Worm (Caenorhabditis elegans) whole organism, L1 larva: ENCODE measurements around the gene col-154.

Source experiments
- ama-1 ChIP-seq: fragments of 150-350 bp; optimal IDR thresholded peaks from 2 replicates; lab custom pipeline; 2014
- dpl-1 ChIP-seq, 3 experiments: fragments of 150-350 bp in 2 of 3; sonication (generic microtip) in 1 of 3; optimal IDR thresholded peaks; 2 replicates each; lab custom pipeline; 2014 to 2017; ENCODE audit warnings: missing biosample characterization in 3 of 3, missing genetic modification characterization in 3 of 3, missing genetic modification reagents in 3 of 3
- elt-2 ChIP-seq: sonication (generic microtip); optimal IDR thresholded peaks from 2 replicates; lab custom pipeline; 2016; ENCODE audit warnings: missing genetic modification characterization, mild to moderate bottlenecking, inconsistent platforms, missing compliant biosample characterization, missing genetic modification reagents
- hlh-17 ChIP-seq: fragments of 200-800 bp; sonication (Bioruptor generic); optimal IDR thresholded peaks from 2 replicates; lab custom pipeline; 2018; ENCODE audit warnings: missing genetic modification characterization, mild to moderate bottlenecking, missing compliant biosample characterization, moderate library complexity, borderline replicate concordance
- lin-35 ChIP-seq, 2 experiments: fragments of 150-350 bp; optimal IDR thresholded peaks; 2 replicates each; lab custom pipeline; 2014; ENCODE audit warnings: missing biosample characterization in 2 of 2, missing genetic modification characterization in 2 of 2, missing genetic modification reagents in 2 of 2
- lsy-2 ChIP-seq, 2 experiments: fragments of 150-350 bp; optimal IDR thresholded peaks; 2 replicates each; lab custom pipeline; 2014; ENCODE audit warnings: missing biosample characterization in 2 of 2, missing genetic modification characterization in 2 of 2
- nhr-11 ChIP-seq: fragments of 150-350 bp; optimal IDR thresholded peaks from 2 replicates; lab custom pipeline; 2014; ENCODE audit warnings: missing biosample characterization, missing genetic modification characterization
- nhr-19 ChIP-seq: fragments of 200-800 bp; sonication (Bioruptor generic); conservative IDR thresholded peaks from 2 replicates; pipeline ENCODE4 v1.3.6; 2022; ENCODE audit warnings: missing genetic modification characterization, missing compliant biosample characterization
- nhr-90 ChIP-seq: sonication (generic microtip); optimal IDR thresholded peaks from 2 replicates; lab custom pipeline; 2016; ENCODE audit warnings: mild to moderate bottlenecking, missing genetic modification characterization, missing compliant biosample characterization; ENCODE audit not compliant: poor library complexity
- snpc-4 ChIP-seq: fragments of 150-350 bp; optimal IDR thresholded peaks from 2 replicates; lab custom pipeline; 2014; ENCODE audit warnings: missing biosample characterization, missing genetic modification characterization
- unc-98 ChIP-seq: fragments of 200-800 bp; sonication (Bioruptor generic); IDR thresholded peaks from 2 replicates; pipeline ENCODE4 v1.3.6; 2022; ENCODE audit warnings: missing genetic modification characterization, missing compliant biosample characterization

DNA sequence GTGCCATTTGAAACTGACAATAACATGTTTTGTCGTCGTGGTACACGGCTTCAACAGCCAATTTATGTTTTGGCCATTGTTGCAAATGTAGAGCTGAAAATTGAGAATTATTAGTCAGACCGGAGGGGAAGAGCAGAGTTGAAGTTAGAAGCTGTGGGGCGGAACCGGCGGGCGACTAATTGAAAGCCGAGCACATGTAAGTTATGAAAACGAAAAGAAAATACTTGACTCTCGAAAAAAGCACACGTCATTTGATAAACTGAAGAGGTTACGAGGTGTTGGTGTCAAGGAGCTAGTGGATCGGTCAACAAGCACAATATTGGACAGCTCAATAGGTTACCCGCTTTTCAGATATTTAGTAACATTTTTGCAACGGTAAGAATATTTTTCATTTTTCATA is 19.0 kb upstream of the col-154 start, which contains the start of gene dop-5:
- no peak for TF ChIP-seq nhr-90
- TF ChIP-seq snpc-4 (tag; lab: Kevin White, UChicago), result no peak
- no peak for TF ChIP-seq lsy-2 (tag; optimal IDR thresholded peaks at IDR 0.05; lab: Kevin White, UChicago)
- TF ChIP-seq nhr-11 (tag; lab: Kevin White, UChicago), result no peak
- no peak for TF ChIP-seq lin-35 (GFP tag; optimal IDR thresholded peaks at IDR 0.05; lab: Kevin White, UChicago)
- no peak for TF ChIP-seq hlh-17 (GFP tag; lab: Kevin White, UChicago)
- no peak for TF ChIP-seq unc-98
- no peak for TF ChIP-seq ama-1 (lab: Kevin White, UChicago)
- TF ChIP-seq nhr-19 (GFP tag; lab: Robert Waterston, UW), result no peak
- no peak for TF ChIP-seq elt-2
- TF ChIP-seq dpl-1 (GFP tag; optimal IDR thresholded peaks at IDR 0.05; lab: Kevin White, UChicago), result no peak
